Fruit fly (Drosophila melanogaster): ENCODE results near the gene Sfp26Ad.

The Sfp26Ad gene

dm6 chr2L:5979055-5979399 is 35.9 kb upstream of the Sfp26Ad start:
- TF ChIP-seq CG1621 (tag; optimal IDR thresholded peaks at IDR 0.05) (no peak), Gug (GFP tag; IDR thresholded peaks at IDR 0.05) (no peak), vri (GFP tag; optimal IDR thresholded peaks at IDR 0.05) (no peak), CG32006 (GFP tag; optimal IDR thresholded peaks at IDR 0.05) (peak; percentile 6), svp (GFP tag) (peak; percentile 76), Hr4 (GFP tag; optimal IDR thresholded peaks at IDR 0.05) (no peak), Hr39 (GFP tag; optimal IDR thresholded peaks at IDR 0.05) (no peak), eg (GFP tag; IDR thresholded peaks at IDR 0.05) (no peak), CG6163 (GFP tag; IDR thresholded peaks at IDR 0.05) (no peak), Met (GFP tag; optimal IDR thresholded peaks at IDR 0.05) (no peak), ss (GFP tag; optimal IDR thresholded peaks at IDR 0.05) (no peak), CG6792 (GFP tag; optimal IDR thresholded peaks at IDR 0.05) (no peak), Smox (GFP tag; optimal IDR thresholded peaks at IDR 0.05) (no peak), salr (GFP tag; optimal IDR thresholded peaks at IDR 0.05) (peak in 1 of 2 experiments; percentile 1), dsx (GFP tag; optimal IDR thresholded peaks at IDR 0.05; ENCODE audit: poor library complexity, severe bottlenecking) (no peak), Eip78C (GFP tag) (peak; percentile 47), dac (GFP tag; optimal IDR thresholded peaks at IDR 0.05) (no peak), CG11294 (GFP tag; IDR thresholded peaks at IDR 0.05) (no peak), CG9139 (GFP tag; optimal IDR thresholded peaks at IDR 0.05) (no peak), OdsH (GFP tag; optimal IDR thresholded peaks at IDR 0.05) (no peak), CG8119 (GFP tag; IDR thresholded peaks at IDR 0.05) (no peak), lz (GFP tag; optimal IDR thresholded peaks at IDR 0.05) (no peak), spab (GFP tag; optimal IDR thresholded peaks at IDR 0.05) (no peak), acj6 (GFP tag; optimal IDR thresholded peaks at IDR 0.05) (no peak), CG6276 (GFP tag; optimal IDR thresholded peaks at IDR 0.05) (no peak), Ets21C (GFP tag; optimal IDR thresholded peaks at IDR 0.05) (no peak), CG8632 (GFP tag; optimal IDR thresholded peaks at IDR 0.05) (no peak), esn (GFP tag; optimal IDR thresholded peaks at IDR 0.05) (no peak), CG6854 (GFP tag; optimal IDR thresholded peaks at IDR 0.05) (no peak), Blimp-1 (GFP tag; optimal IDR thresholded peaks at IDR 0.05) (peak; percentile 8), CG11762 (GFP tag; optimal IDR thresholded peaks at IDR 0.05; ENCODE audit: insufficient read depth) (no peak), CG10669 (GFP tag; optimal IDR thresholded peaks at IDR 0.05) (no peak), CG34406 (GFP tag; optimal IDR thresholded peaks at IDR 0.05) (no peak), Sox14 (GFP tag; optimal IDR thresholded peaks at IDR 0.05) (no peak), CG4318 (GFP tag; optimal IDR thresholded peaks at IDR 0.05) (no peak), Sox15 (GFP tag; optimal IDR thresholded peaks at IDR 0.05) (no peak), cyc (GFP tag; optimal IDR thresholded peaks at IDR 0.05) (no peak), Sox102F (GFP tag; optimal IDR thresholded peaks at IDR 0.05) (no peak), net (GFP tag; optimal IDR thresholded peaks at IDR 0.05) (no peak)

dm6 chr2L:5978333-5979054 is 35.4 kb upstream of the Sfp26Ad start:
- TF ChIP-seq CG6808 (GFP tag; optimal IDR thresholded peaks at IDR 0.05): peak; percentile 13
- TF ChIP-seq CG6276 (GFP tag; optimal IDR thresholded peaks at IDR 0.05): no peak
- peak; percentile 21 for TF ChIP-seq topi (GFP tag; optimal IDR thresholded peaks at IDR 0.05)
- TF ChIP-seq vri (GFP tag; optimal IDR thresholded peaks at IDR 0.05): peak; percentile 27
- no peak for TF ChIP-seq CG16779 (tag; optimal IDR thresholded peaks at IDR 0.05)
- peak; percentile 4 for TF ChIP-seq net (GFP tag; optimal IDR thresholded peaks at IDR 0.05)
- peak in 1 of 2 experiments; percentile 55 for TF ChIP-seq ss (GFP tag; optimal IDR thresholded peaks at IDR 0.05)
- TF ChIP-seq CG34406 (GFP tag; optimal IDR thresholded peaks at IDR 0.05): no peak
- no peak for TF ChIP-seq CG8632 (GFP tag; optimal IDR thresholded peaks at IDR 0.05)
- no peak for TF ChIP-seq cyc (GFP tag; optimal IDR thresholded peaks at IDR 0.05)
- TF ChIP-seq Blimp-1 (GFP tag; optimal IDR thresholded peaks at IDR 0.05): no peak
- TF ChIP-seq acj6 (GFP tag; optimal IDR thresholded peaks at IDR 0.05): no peak
- no peak for TF ChIP-seq CG32006 (GFP tag; optimal IDR thresholded peaks at IDR 0.05)
- TF ChIP-seq CG6163 (GFP tag; IDR thresholded peaks at IDR 0.05): no peak
- no peak for TF ChIP-seq lz (GFP tag; optimal IDR thresholded peaks at IDR 0.05)
- no peak for TF ChIP-seq eg (GFP tag; IDR thresholded peaks at IDR 0.05)
- TF ChIP-seq Sox14 (GFP tag; optimal IDR thresholded peaks at IDR 0.05): peak; percentile 19
- no peak for TF ChIP-seq fkh (GFP tag; optimal IDR thresholded peaks at IDR 0.05)
- TF ChIP-seq CG31627 (GFP tag; optimal IDR thresholded peaks at IDR 0.05): no peak
- no peak for TF ChIP-seq CG8119 (GFP tag; IDR thresholded peaks at IDR 0.05)
- TF ChIP-seq CG11902 (GFP tag; optimal IDR thresholded peaks at IDR 0.05): no peak
- TF ChIP-seq svp (GFP tag): peak; percentile 95
- no peak for TF ChIP-seq Lpt (GFP tag; optimal IDR thresholded peaks at IDR 0.05)
- TF ChIP-seq CG8319 (GFP tag; optimal IDR thresholded peaks at IDR 0.05): no peak
- no peak for TF ChIP-seq CG11762 (GFP tag; optimal IDR thresholded peaks at IDR 0.05; ENCODE audit: insufficient read depth)
- no peak for TF ChIP-seq Hr39 (GFP tag; optimal IDR thresholded peaks at IDR 0.05)
- no peak for TF ChIP-seq dsx (GFP tag; optimal IDR thresholded peaks at IDR 0.05; ENCODE audit: poor library complexity, severe bottlenecking)
- no peak for TF ChIP-seq CG4318 (GFP tag; optimal IDR thresholded peaks at IDR 0.05)
- no peak for TF ChIP-seq CG9139 (GFP tag; optimal IDR thresholded peaks at IDR 0.05)
- no peak for TF ChIP-seq Sox15 (GFP tag; optimal IDR thresholded peaks at IDR 0.05)
- peak; percentile 24 for TF ChIP-seq CG6854 (GFP tag; optimal IDR thresholded peaks at IDR 0.05)

Data from whole organism, prepupa.